Worm (Caenorhabditis elegans) whole organism, late embryonic: Measurements from ENCODE around the gene smz-1.

Experiments
- C08G9.2 ChIP-seq: sonication (generic microtip); optimal IDR thresholded peaks from 2 replicates; lab custom pipeline; 2016; ENCODE audit warnings: mild to moderate bottlenecking, missing genetic modification characterization, moderate library complexity, missing compliant biosample characterization
- K02D7.2 ChIP-seq: sonication (generic microtip); optimal IDR thresholded peaks from 2 replicates; lab custom pipeline; 2017; ENCODE audit warnings: mild to moderate bottlenecking, missing genetic modification characterization, missing compliant biosample characterization
- ahr-1 ChIP-seq: sonication (generic microtip); optimal IDR thresholded peaks from 2 replicates; lab custom pipeline; 2016; ENCODE audit warnings: missing genetic modification characterization, missing compliant biosample characterization
- ceh-14 ChIP-seq: sonication (generic microtip); optimal IDR thresholded peaks from 2 replicates; lab custom pipeline; 2016; ENCODE audit warnings: missing genotype, missing genetic modification characterization, missing compliant biosample characterization
- ceh-18 ChIP-seq: sonication (generic microtip); optimal IDR thresholded peaks from 2 replicates; lab custom pipeline; 2016; ENCODE audit warnings: missing genetic modification characterization, missing compliant biosample characterization
- ceh-19 ChIP-seq: fragments of 200-800 bp; sonication (Bioruptor generic); optimal IDR thresholded peaks from 2 replicates; lab custom pipeline; 2018; ENCODE audit warnings: mild to moderate bottlenecking, missing genetic modification characterization, missing compliant biosample characterization
- ceh-2 ChIP-seq: sonication (generic microtip); optimal IDR thresholded peaks from 2 replicates; lab custom pipeline; 2016; ENCODE audit warnings: missing genotype, missing genetic modification characterization, missing compliant biosample characterization
- ceh-22 ChIP-seq: sonication (generic microtip); optimal IDR thresholded peaks from 2 replicates; lab custom pipeline; 2017; ENCODE audit warnings: missing biosample characterization, missing genetic modification characterization
- ceh-24 ChIP-seq: sonication (generic microtip); optimal IDR thresholded peaks from 2 replicates; lab custom pipeline; 2016; ENCODE audit warnings: mild to moderate bottlenecking, missing genetic modification characterization, missing compliant biosample characterization
- ceh-30 ChIP-seq: fragments of 150-350 bp; optimal IDR thresholded peaks from 2 replicates; lab custom pipeline; 2014; ENCODE audit warnings: missing biosample characterization, missing genetic modification characterization
- ceh-34 ChIP-seq: sonication (generic microtip); optimal IDR thresholded peaks from 2 replicates; lab custom pipeline; 2016; ENCODE audit warnings: mild to moderate bottlenecking, missing genetic modification characterization, missing compliant biosample characterization
- ceh-45 ChIP-seq: fragments of 200-800 bp; sonication (Bioruptor generic); IDR thresholded peaks from 2 replicates; pipeline ENCODE4 v1.3.6; 2022; ENCODE audit warnings: missing genetic modification reagents, missing genetic modification characterization, missing compliant biosample characterization
- ceh-6 ChIP-seq: fragments of 200-800 bp; sonication (Bioruptor generic); optimal IDR thresholded peaks from 2 replicates; lab custom pipeline; 2018; ENCODE audit warnings: mild to moderate bottlenecking, missing genetic modification characterization, missing compliant biosample characterization
- ceh-9 ChIP-seq: sonication (generic microtip); optimal IDR thresholded peaks from 2 replicates; lab custom pipeline; 2016; ENCODE audit warnings: mild to moderate bottlenecking, missing genetic modification characterization, inconsistent platforms, missing compliant biosample characterization
- che-1 ChIP-seq: sonication (generic microtip); optimal IDR thresholded peaks from 2 replicates; lab custom pipeline; 2016; ENCODE audit warnings: mild to moderate bottlenecking, missing genetic modification characterization, missing compliant biosample characterization
- dmd-4 ChIP-seq: sonication (generic microtip); optimal IDR thresholded peaks from 2 replicates; lab custom pipeline; 2016; ENCODE audit warnings: borderline replicate concordance, missing genetic modification characterization, missing compliant biosample characterization
- dve-1 ChIP-seq: sonication (generic microtip); optimal IDR thresholded peaks from 2 replicates; lab custom pipeline; 2017; ENCODE audit warnings: antibody characterized with exemption, mild to moderate bottlenecking, missing genetic modification characterization, missing compliant biosample characterization
- elt-2 ChIP-seq: sonication (generic microtip); optimal IDR thresholded peaks from 2 replicates; lab custom pipeline; 2016; ENCODE audit warnings: missing genetic modification reagents, missing genetic modification characterization, missing compliant biosample characterization
- ets-4 ChIP-seq: sonication (generic microtip); optimal IDR thresholded peaks from 2 replicates; lab custom pipeline; 2016; ENCODE audit warnings: missing genetic modification characterization, missing compliant biosample characterization
- fax-1 ChIP-seq: sonication (generic microtip); optimal IDR thresholded peaks from 2 replicates; lab custom pipeline; 2016; ENCODE audit warnings: missing genotype, missing genetic modification characterization, missing compliant biosample characterization
- fkh-10 ChIP-seq: fragments of 150-350 bp; optimal IDR thresholded peaks from 2 replicates; lab custom pipeline; 2014; ENCODE audit warnings: missing biosample characterization, missing genetic modification reagents, missing genetic modification characterization
- hlh-15 ChIP-seq: sonication (generic microtip); optimal IDR thresholded peaks from 2 replicates; lab custom pipeline; 2016; ENCODE audit warnings: missing genetic modification characterization, missing compliant biosample characterization
- hlh-30 ChIP-seq: sonication (generic microtip); optimal IDR thresholded peaks from 2 replicates; lab custom pipeline; 2017; ENCODE audit warnings: antibody characterized with exemption, missing genetic modification characterization, missing compliant biosample characterization; ENCODE audit not compliant: insufficient read depth
- hlh-8 ChIP-seq: sonication (generic microtip); optimal IDR thresholded peaks from 2 replicates; lab custom pipeline; 2016; ENCODE audit warnings: missing genotype, missing genetic modification characterization, missing compliant biosample characterization
- madf-2 ChIP-seq: sonication (generic microtip); optimal IDR thresholded peaks from 2 replicates; lab custom pipeline; 2017; ENCODE audit warnings: missing genetic modification characterization, missing compliant biosample characterization
- mec-3 ChIP-seq: sonication (generic microtip); optimal IDR thresholded peaks from 2 replicates; lab custom pipeline; 2016; ENCODE audit warnings: borderline replicate concordance, missing genetic modification characterization, missing compliant biosample characterization
- nfya-1 ChIP-seq: sonication (generic microtip); optimal IDR thresholded peaks from 2 replicates; lab custom pipeline; 2017; ENCODE audit warnings: missing genetic modification characterization, mild to moderate bottlenecking, missing compliant biosample characterization, antibody characterized with exemption, moderate library complexity
- npax-4 ChIP-seq: sonication (generic microtip); optimal IDR thresholded peaks from 2 replicates; lab custom pipeline; 2016; ENCODE audit warnings: missing genetic modification characterization, missing compliant biosample characterization
- pat-9 ChIP-seq: fragments of 200-800 bp; sonication (Bioruptor generic); optimal IDR thresholded peaks from 2 replicates; lab custom pipeline; 2018; ENCODE audit warnings: mild to moderate bottlenecking, missing genetic modification characterization, moderate library complexity, missing compliant biosample characterization
- pqm-1 ChIP-seq: sonication (generic microtip); optimal IDR thresholded peaks from 2 replicates; lab custom pipeline; 2016; ENCODE audit warnings: missing genetic modification characterization, missing compliant biosample characterization
- rnt-1 ChIP-seq: sonication (generic microtip); optimal IDR thresholded peaks from 2 replicates; lab custom pipeline; 2016; ENCODE audit warnings: missing genetic modification characterization, missing compliant biosample characterization
- sdc-2 ChIP-seq: sonication (generic microtip); optimal IDR thresholded peaks from 2 replicates; lab custom pipeline; 2016; ENCODE audit warnings: missing genotype, missing genetic modification characterization, missing compliant biosample characterization
- sox-4 ChIP-seq: sonication (generic microtip); optimal IDR thresholded peaks from 2 replicates; lab custom pipeline; 2017; ENCODE audit warnings: mild to moderate bottlenecking, missing genetic modification characterization, inconsistent platforms, missing compliant biosample characterization
- tbx-2 ChIP-seq: sonication (generic microtip); optimal IDR thresholded peaks from 2 replicates; lab custom pipeline; 2016; ENCODE audit warnings: missing genetic modification characterization, missing compliant biosample characterization
- tbx-7 ChIP-seq: sonication (generic microtip); optimal IDR thresholded peaks from 2 replicates; lab custom pipeline; 2016; ENCODE audit warnings: missing genotype, missing genetic modification characterization, missing compliant biosample characterization
- unc-42 ChIP-seq: sonication (generic microtip); optimal IDR thresholded peaks from 2 replicates; lab custom pipeline; 2016; ENCODE audit warnings: missing genotype, missing genetic modification characterization, missing compliant biosample characterization
- ztf-16 ChIP-seq: sonication (generic microtip); optimal IDR thresholded peaks from 2 replicates; lab custom pipeline; 2017; ENCODE audit warnings: missing genetic modification characterization, missing compliant biosample characterization

smz-1 gene

ce11 chrIV:12431755-12432154 lies 23.1 kb upstream of the smz-1 start:
- TF ChIP-seq ceh-19 (GFP tag; lab: Kevin White, UChicago) (no peak), sdc-2 (tag; lab: Kevin White, UChicago) (no peak), ceh-9 (tag; lab: Kevin White, UChicago) (no peak), ahr-1 (tag; lab: Kevin White, UChicago) (no peak), tbx-7 (tag; lab: Kevin White, UChicago) (no peak), ztf-16 (tag; lab: Kevin White, UChicago) (no peak), ceh-14 (no peak), ceh-22 (tag; lab: Kevin White, UChicago) (no peak), hlh-15 (tag; lab: Kevin White, UChicago) (no peak), ceh-18 (tag; lab: Kevin White, UChicago) (no peak), dve-1 (tag; lab: Kevin White, UChicago) (no peak), pqm-1 (tag; lab: Kevin White, UChicago) (no peak), madf-2 (tag; lab: Kevin White, UChicago) (no peak), rnt-1 (tag; lab: Kevin White, UChicago) (no peak), ceh-34 (tag; lab: Kevin White, UChicago) (no peak), fkh-10 (no peak), hlh-8 (tag; lab: Kevin White, UChicago) (no peak)
- TF ChIP-seq, all 69 proteins: peak for 0

ce11 chrIV:12432340-12432739 lies 22.5 kb upstream of the smz-1 start, which contains the start of gene clec-184:
Gene clec-184 (plus strand): TSS chrIV:12432640.
- TF ChIP-seq ets-4 (tag; lab: Kevin White, UChicago) (no peak), C08G9.2 (tag; lab: Kevin White, UChicago) (no peak), unc-42 (tag; lab: Kevin White, UChicago) (no peak), dve-1 (tag; lab: Kevin White, UChicago) (no peak), ceh-6 (GFP tag; lab: Kevin White, UChicago) (no peak)
- TF ChIP-seq, all 69 proteins: peak for 0

- TF ChIP-seq elt-2 (peak; percentile 77), hlh-8 (tag; lab: Kevin White, UChicago) (no peak)
These were observed 19.4 kb upstream of the smz-1 start, which contains the start of gene irg-4 for ce11 chrIV:12435442-12435841. Gene irg-4 (plus strand): TSS chrIV:12435833.

- no peak for TF ChIP-seq unc-42 (tag; lab: Kevin White, UChicago)
- no peak for TF ChIP-seq fax-1
- no peak for TF ChIP-seq ceh-14
- TF ChIP-seq ceh-45 (GFP tag; lab: Robert Waterston, UW): no peak
- TF ChIP-seq ahr-1 (tag; lab: Kevin White, UChicago): no peak
- no peak for TF ChIP-seq madf-2 (tag; lab: Kevin White, UChicago)
- no peak for TF ChIP-seq sox-4
- no peak for TF ChIP-seq K02D7.2 (tag; lab: Kevin White, UChicago)
- no peak for TF ChIP-seq ceh-30 (tag; lab: Kevin White, UChicago)
- TF ChIP-seq ceh-2 (tag; lab: Kevin White, UChicago): no peak
- TF ChIP-seq hlh-8 (tag; lab: Kevin White, UChicago): no peak
- TF ChIP-seq nfya-1 (tag; lab: Kevin White, UChicago): no peak
- no peak for TF ChIP-seq pat-9
- TF ChIP-seq ceh-24: no peak
- TF ChIP-seq tbx-7 (tag; lab: Kevin White, UChicago): no peak
- no peak for TF ChIP-seq ceh-19 (GFP tag; lab: Kevin White, UChicago)
- no peak for TF ChIP-seq fkh-10
- TF ChIP-seq che-1 (tag; lab: Kevin White, UChicago): no peak
These were observed 16.5 kb upstream of the smz-1 start, which contains the start of gene clec-185 for ce11 chrIV:12438359-12438758. Gene clec-185 (plus strand): TSS chrIV:12438659.

ce11 chrIV:12441715-12442114 lies 13.1 kb upstream of the smz-1 start, which contains the start of gene C25G4.17:
Gene C25G4.17 (plus strand): TSS chrIV:12442015.
- TF ChIP-seq ceh-22 (tag; lab: Kevin White, UChicago): no peak
- no peak for TF ChIP-seq ceh-34 (tag; lab: Kevin White, UChicago)
- no peak for TF ChIP-seq hlh-30 (tag; lab: Kevin White, UChicago)
- no peak for TF ChIP-seq madf-2 (tag; lab: Kevin White, UChicago)
- TF ChIP-seq ahr-1 (tag; lab: Kevin White, UChicago): no peak
- no peak for TF ChIP-seq npax-4 (tag; lab: Kevin White, UChicago)
- TF ChIP-seq ceh-2 (tag; lab: Kevin White, UChicago): no peak
- no peak for TF ChIP-seq tbx-2
- TF ChIP-seq dmd-4: no peak
- no peak for TF ChIP-seq ceh-6 (GFP tag; lab: Kevin White, UChicago)
- TF ChIP-seq hlh-15 (tag; lab: Kevin White, UChicago): no peak
- TF ChIP-seq mec-3 (tag; lab: Kevin White, UChicago): no peak
- TF ChIP-seq pqm-1 (tag; lab: Kevin White, UChicago): no peak
